Worm (Caenorhabditis elegans) whole organism, young adult: ENCODE data around the gene dao-6.

ENCODE experiments used
- cebp-2 ChIP-seq: fragments of 200-800 bp; sonication (Bioruptor generic); IDR thresholded peaks from 2 replicates; pipeline ENCODE4 v1.3.6; 2022; ENCODE audit warnings: missing genetic modification characterization, missing compliant biosample characterization
- ceh-100 ChIP-seq: fragments of 200-800 bp; sonication (Bioruptor generic); IDR thresholded peaks from 2 replicates; pipeline ENCODE4 v1.3.6; 2022; ENCODE audit warnings: missing genetic modification reagents, missing genetic modification characterization, missing compliant biosample characterization
- dpff-1 ChIP-seq: sonication (generic microtip); optimal IDR thresholded peaks from 2 replicates; lab custom pipeline; 2017; ENCODE audit warnings: mild to moderate bottlenecking, missing genetic modification characterization, missing compliant biosample characterization
- lin-40 ChIP-seq: sonication (generic microtip); optimal IDR thresholded peaks from 2 replicates; lab custom pipeline; 2016; ENCODE audit warnings: missing genetic modification characterization, mild to moderate bottlenecking, missing compliant biosample characterization, missing genotype, missing genetic modification reagents
- lir-1 ChIP-seq: fragments of 200-800 bp; sonication (Bioruptor generic); conservative IDR thresholded peaks from 2 replicates; pipeline ENCODE4 v1.3.6; 2022; ENCODE audit warnings: missing genetic modification reagents, missing genetic modification characterization, missing compliant biosample characterization
- mes-4 ChIP-seq: sonication (generic microtip); optimal IDR thresholded peaks from 2 replicates; lab custom pipeline; 2016; ENCODE audit warnings: missing genotype, missing genetic modification characterization, missing compliant biosample characterization
- nhr-179 ChIP-seq: sonication (generic microtip); optimal IDR thresholded peaks from 2 replicates; lab custom pipeline; 2016; ENCODE audit warnings: mild to moderate bottlenecking, missing genetic modification characterization, missing compliant biosample characterization
- rec-8 ChIP-seq, 2 experiments: sonication (generic microtip); optimal IDR thresholded peaks; 2 replicates each; lab custom pipeline; 2016; ENCODE audit warnings: mild to moderate bottlenecking in 2 of 2, missing genetic modification characterization in 2 of 2, missing genetic modification reagents in 2 of 2, missing genotype in 2 of 2, missing biosample characterization in 1 of 2, missing compliant biosample characterization in 1 of 2, moderate library complexity in 1 of 2
- repo-1 ChIP-seq: sonication (generic microtip); optimal IDR thresholded peaks from 2 replicates; lab custom pipeline; 2017; ENCODE audit warnings: mild to moderate bottlenecking, missing genetic modification characterization, missing compliant biosample characterization
- sea-2 ChIP-seq: fragments of 200-800 bp; sonication (Bioruptor generic); IDR thresholded peaks from 2 replicates; pipeline ENCODE4 v1.3.6; 2022; ENCODE audit warnings: missing genetic modification characterization, missing compliant biosample characterization
- snpc-1.1 ChIP-seq: sonication (generic microtip); optimal IDR thresholded peaks from 2 replicates; lab custom pipeline; 2017; ENCODE audit warnings: missing genetic modification characterization, mild to moderate bottlenecking, missing compliant biosample characterization, antibody characterized with exemption, moderate library complexity, missing genotype, missing genetic modification reagents; ENCODE audit not compliant: insufficient read depth
- unc-62 ChIP-seq: fragments of 150-350 bp; optimal IDR thresholded peaks from 2 replicates; lab custom pipeline; 2014; ENCODE audit warnings: missing biosample characterization, missing genetic modification reagents, missing genetic modification characterization
- ztf-18 ChIP-seq: sonication (generic microtip); optimal IDR thresholded peaks from 2 replicates; lab custom pipeline; 2016; ENCODE audit warnings: missing genotype, mild to moderate bottlenecking, missing genetic modification characterization, missing compliant biosample characterization
- ztf-6 ChIP-seq: fragments of 200-800 bp; sonication (Bioruptor generic); IDR thresholded peaks from 2 replicates; pipeline ENCODE4 v1.3.6; 2022; ENCODE audit warnings: missing genetic modification reagents, missing genetic modification characterization, missing compliant biosample characterization

- no peak for TF ChIP-seq lir-1 (GFP tag; lab: Robert Waterston, UW)
- TF ChIP-seq rec-8 (tag; optimal IDR thresholded peaks at IDR 0.05; lab: Kevin White, UChicago), result no peak
- TF ChIP-seq ceh-100 (GFP tag; lab: Robert Waterston, UW), result no peak
- TF ChIP-seq mes-4 (tag; lab: Kevin White, UChicago), result no peak
- TF ChIP-seq repo-1 (tag; lab: Kevin White, UChicago), result no peak
- TF ChIP-seq snpc-1.1 (tag; lab: Kevin White, UChicago), result no peak
- TF ChIP-seq unc-62 (GFP tag; lab: Kevin White, UChicago), result no peak
- no peak for TF ChIP-seq sea-2 (GFP tag; lab: Robert Waterston, UW)
- no peak for TF ChIP-seq dpff-1 (tag; lab: Kevin White, UChicago)
- no peak for TF ChIP-seq ztf-6
- TF ChIP-seq nhr-179 (tag; lab: Kevin White, UChicago), result no peak
- TF ChIP-seq cebp-2 (GFP tag; lab: Robert Waterston, UW), result no peak
- no peak for TF ChIP-seq lin-40 (tag; lab: Kevin White, UChicago)
- TF ChIP-seq ztf-18 (tag; lab: Kevin White, UChicago), result no peak
These were observed 22.1 kb downstream of the dao-6 start, which contains the start of gene ncx-6 for ce11 chrIII:9713862-9714261.
